Fruit fly (Drosophila melanogaster): ENCODE data around the gene hh.

hh gene

DNA sequence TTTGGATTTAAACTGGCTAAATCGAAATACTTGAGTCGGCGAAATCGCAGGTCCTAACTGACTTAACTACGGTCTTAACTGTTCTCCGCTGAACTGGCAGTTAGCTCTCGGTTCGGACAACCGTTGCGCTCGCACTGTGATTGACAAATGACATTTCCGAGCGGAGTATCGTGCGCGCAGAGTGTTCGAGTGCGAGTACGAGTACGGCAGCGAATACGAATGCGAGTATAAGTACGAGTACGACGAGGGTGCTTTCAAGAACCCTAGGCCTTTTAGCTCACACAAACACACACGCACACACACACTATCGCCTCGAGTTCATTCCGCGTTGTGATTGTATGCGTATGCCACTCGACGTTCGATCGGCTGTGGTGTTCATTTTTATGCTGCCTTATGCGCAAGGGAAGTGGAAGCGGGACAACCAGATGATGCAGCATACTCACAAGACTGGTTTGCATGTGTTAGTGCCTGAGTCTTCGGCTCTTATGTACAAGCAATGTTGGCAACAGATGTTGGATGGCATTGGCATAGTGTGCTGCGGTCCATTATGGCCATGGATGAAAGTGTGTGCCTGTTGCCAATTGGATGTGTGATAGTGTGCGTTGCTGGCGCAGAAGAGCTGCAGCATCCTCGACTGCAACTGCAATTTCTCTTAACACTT, at the start of gene hh (continued):
- TF ChIP-seq CG9437 (GFP tag; optimal IDR thresholded peaks at IDR 0.05), result no peak
- no peak for TF ChIP-seq tna (GFP tag; IDR thresholded peaks at IDR 0.05; ENCODE audit: partially characterized antibody)
- TF ChIP-seq twi (tag; optimal IDR thresholded peaks at IDR 0.05), result peak; percentile 97
- TF ChIP-seq CG13287 (GFP tag; IDR thresholded peaks at IDR 0.05; ENCODE audit: partially characterized antibody), result peak; percentile 11; the same call in 1 of the 2 replicates
- TF ChIP-seq CG3163 (GFP tag; optimal IDR thresholded peaks at IDR 0.05), result no peak
- no peak for TF ChIP-seq CG9797 (GFP tag; optimal IDR thresholded peaks at IDR 0.05)
- TF ChIP-seq CG1024 (GFP tag; IDR thresholded peaks at IDR 0.05), result no peak
- no peak for TF ChIP-seq Hr3 (GFP tag; optimal IDR thresholded peaks at IDR 0.05)
- no peak for TF ChIP-seq CG13624 (GFP tag; optimal IDR thresholded peaks at IDR 0.05)
- TF ChIP-seq CG6683 (GFP tag; optimal IDR thresholded peaks at IDR 0.05), result no peak
- no peak for TF ChIP-seq Hsf (GFP tag; optimal IDR thresholded peaks at IDR 0.05)
- no peak for TF ChIP-seq hth (optimal IDR thresholded peaks at IDR 0.05)
- TF ChIP-seq CG1832 (GFP tag; optimal IDR thresholded peaks at IDR 0.05), result peak; percentile 64
- no peak for TF ChIP-seq dysf (GFP tag; IDR thresholded peaks at IDR 0.05)
- TF ChIP-seq CG43689 (GFP tag; IDR thresholded peaks at IDR 0.05), result no peak
- TF ChIP-seq CG10321 (GFP tag; IDR thresholded peaks at IDR 0.05), result peak; percentile 95
- TF ChIP-seq pita (GFP tag; optimal IDR thresholded peaks at IDR 0.05), result no peak
- TF ChIP-seq CG17361 (GFP tag; IDR thresholded peaks at IDR 0.05), result no peak
- TF ChIP-seq Bdp1 (GFP tag; optimal IDR thresholded peaks at IDR 0.05), result no peak
- TF ChIP-seq vnd (GFP tag; IDR thresholded peaks at IDR 0.05; ENCODE audit: partially characterized antibody), result peak; percentile 50; the same call in 2 of the 3 replicates
- TF ChIP-seq CG4360 (GFP tag; IDR thresholded peaks at IDR 0.05), result no peak
- TF ChIP-seq nerfin-2 (GFP tag; IDR thresholded peaks at IDR 0.05; ENCODE audit: partially characterized antibody), result no peak
- no peak for TF ChIP-seq ab (GFP tag; optimal IDR thresholded peaks at IDR 0.05)
- no peak for TF ChIP-seq ATbp (GFP tag; optimal IDR thresholded peaks at IDR 0.05)
- TF ChIP-seq CG13894 (tag; optimal IDR thresholded peaks at IDR 0.05), result no peak
- TF ChIP-seq Six4 (GFP tag; optimal IDR thresholded peaks at IDR 0.05), result no peak
- TF ChIP-seq BEAF-32 (GFP tag; optimal IDR thresholded peaks at IDR 0.05), result no peak
- no peak for TF ChIP-seq esg (GFP tag; conservative IDR thresholded peaks at IDR 0.05)
- peak; percentile 40 for TF ChIP-seq zen (tag; optimal IDR thresholded peaks at IDR 0.05)
- no peak for TF ChIP-seq sug (tag; optimal IDR thresholded peaks at IDR 0.05)
- 0 out of 2 replicates have a peak, but pooled peaks have one; percentile 18 for TF ChIP-seq MBD-R2 (GFP tag; IDR thresholded peaks at IDR 0.05)
- no peak for TF ChIP-seq az2 (GFP tag; optimal IDR thresholded peaks at IDR 0.05)
- no peak for TF ChIP-seq seq (GFP tag; IDR thresholded peaks at IDR 0.05)
- TF ChIP-seq insv (GFP tag; optimal IDR thresholded peaks at IDR 0.05), result peak in 1 of 2 experiments; percentile 71
- TF ChIP-seq CG1602 (GFP tag; optimal IDR thresholded peaks at IDR 0.05), result no peak
- no peak for TF ChIP-seq Myb (GFP tag; optimal IDR thresholded peaks at IDR 0.05)
- no peak for TF ChIP-seq da (GFP tag; optimal IDR thresholded peaks at IDR 0.05)
- TF ChIP-seq CG14667 (GFP tag; IDR thresholded peaks at IDR 0.05), result no peak
- TF ChIP-seq PHDP (tag; optimal IDR thresholded peaks at IDR 0.05), result no peak
- no peak for TF ChIP-seq CG7745 (tag; optimal IDR thresholded peaks at IDR 0.05)
- TF ChIP-seq Hmr (GFP tag; optimal IDR thresholded peaks at IDR 0.05), result no peak
- TF ChIP-seq CG15011 (GFP tag; optimal IDR thresholded peaks at IDR 0.05), result no peak
- TF ChIP-seq CG3838 (GFP tag; optimal IDR thresholded peaks at IDR 0.05), result no peak
- no peak for TF ChIP-seq CG7963 (GFP tag; IDR thresholded peaks at IDR 0.05; ENCODE audit: partially characterized antibody)
- TF ChIP-seq CG3281 (GFP tag; optimal IDR thresholded peaks at IDR 0.05), result no peak
- TF ChIP-seq CG10274 (GFP tag; optimal IDR thresholded peaks at IDR 0.05), result no peak
- TF ChIP-seq CoRest (tag; optimal IDR thresholded peaks at IDR 0.05), result peak; percentile 60
- TF ChIP-seq CG11695 (GFP tag; IDR thresholded peaks at IDR 0.05), result no peak
- TF ChIP-seq bowl (GFP tag; IDR thresholded peaks at IDR 0.05), result no peak
- no peak for TF ChIP-seq Xbp1 (GFP tag; optimal IDR thresholded peaks at IDR 0.05)

Data from whole organism, embryonic.